Fruit fly (Drosophila melanogaster): ENCODE measurements around the gene CG14658.

DNA sequence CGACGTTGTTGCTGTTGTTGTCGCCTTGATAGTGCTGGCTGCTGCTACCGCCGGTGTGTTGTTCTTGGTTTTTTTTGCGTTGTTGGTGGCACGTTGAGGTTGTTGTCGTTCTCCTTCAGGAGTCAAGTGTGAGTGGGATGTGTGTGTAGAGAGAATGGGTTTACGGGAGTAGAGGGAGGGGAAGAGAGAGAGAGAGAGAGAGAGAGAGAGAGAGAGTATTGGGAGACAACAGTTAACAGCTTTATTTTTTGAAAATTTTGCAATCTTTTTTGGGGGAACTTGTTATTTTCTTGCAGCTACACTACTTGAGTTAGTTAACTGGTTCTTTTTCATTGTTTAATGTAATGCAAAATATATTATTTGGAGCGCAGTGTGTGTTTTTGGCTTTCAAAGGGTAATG, 32.7 kb downstream of the CG14658 start:
- no peak for TF ChIP-seq Myc (optimal IDR thresholded peaks at IDR 0.05)
- TF ChIP-seq dmrt93B (GFP tag; optimal IDR thresholded peaks at IDR 0.05), result no peak
- no peak for TF ChIP-seq pan (optimal IDR thresholded peaks at IDR 0.05)
- no peak for TF ChIP-seq jim (GFP tag; optimal IDR thresholded peaks at IDR 0.05)
- TF ChIP-seq usp (GFP tag; optimal IDR thresholded peaks at IDR 0.05), result no peak
- TF ChIP-seq Sp1 (GFP tag; optimal IDR thresholded peaks at IDR 0.05), result no peak
- TF ChIP-seq Dfd (GFP tag; optimal IDR thresholded peaks at IDR 0.05), result no peak
- no peak for TF ChIP-seq psq (GFP tag; optimal IDR thresholded peaks at IDR 0.05)
- TF ChIP-seq br (GFP tag; optimal IDR thresholded peaks at IDR 0.05), result no peak
- TF ChIP-seq lola (GFP tag; optimal IDR thresholded peaks at IDR 0.05), result no peak

Measured in whole organism, wandering third instar larva.